Worm (Caenorhabditis elegans): ENCODE results near the gene srv-13.

Gene srv-13

ce11 chrIV:6393329-6393728 lies 11.6 kb upstream of the srv-13 start:
- TF ChIP-seq K12H6.12 (tag; optimal IDR thresholded peaks at IDR 0.05) = peak; percentile 30
- TF ChIP-seq him-1 (tag; optimal IDR thresholded peaks at IDR 0.05) = no peak
- TF ChIP-seq C17E4.6 (GFP tag; IDR thresholded peaks at IDR 0.05) = no peak
- no peak for TF ChIP-seq fkh-3 (tag; optimal IDR thresholded peaks at IDR 0.05)

- TF ChIP-seq zfh-2 (GFP tag; conservative IDR thresholded peaks at IDR 0.05) = no peak
Measured at ce11 chrIV:6395190-6395589, 9.8 kb upstream of the srv-13 start.

- TF ChIP-seq rec-8 (tag; optimal IDR thresholded peaks at IDR 0.05) (no peak), ztf-6 (GFP tag; IDR thresholded peaks at IDR 0.05) (no peak), hmg-20 (GFP tag; IDR thresholded peaks at IDR 0.05) (no peak), tbx-9 (tag; optimal IDR thresholded peaks at IDR 0.05; ENCODE audit: borderline replicate concordance) (no peak), attf-5 (GFP tag; optimal IDR thresholded peaks at IDR 0.05) (no peak), attf-6 (GFP tag; IDR thresholded peaks at IDR 0.05) (no peak), F10E7.11 (tag; optimal IDR thresholded peaks at IDR 0.05) (no peak), pha-4 (tag; optimal IDR thresholded peaks at IDR 0.05) (no peak), madf-6 (GFP tag; IDR thresholded peaks at IDR 0.05) (no peak), efl-1 (GFP tag; optimal IDR thresholded peaks at IDR 0.05) (no peak), ekl-4 (GFP tag; IDR thresholded peaks at IDR 0.05) (no peak), aptf-2 (GFP tag; conservative IDR thresholded peaks at IDR 0.05) (no peak), egl-44 (GFP tag; IDR thresholded peaks at IDR 0.05) (no peak), unc-130 (GFP tag; optimal IDR thresholded peaks at IDR 0.05) (no peak), unc-62 (GFP tag; optimal IDR thresholded peaks at IDR 0.05) (no peak), F39B2.1 (GFP tag; IDR thresholded peaks at IDR 0.05) (no peak), hrde-1 (tag; optimal IDR thresholded peaks at IDR 0.05; ENCODE audit: borderline replicate concordance) (no peak), snpc-4 (GFP tag; optimal IDR thresholded peaks at IDR 0.05) (no peak), snpc-4 (tag; optimal IDR thresholded peaks at IDR 0.05) (no peak), aptf-3 (GFP tag; IDR thresholded peaks at IDR 0.05) (no peak), lin-40 (tag; optimal IDR thresholded peaks at IDR 0.05) (no peak)
Measured at ce11 chrIV:6402386-6402905, 2.5 kb upstream of the srv-13 start, which contains the start of gene sfrp-1. Gene sfrp-1 (minus strand): TSS chrIV:6402436.

ce11 chrIV:6403399-6403798 lies 1.6 kb upstream of the srv-13 start:
- TF ChIP-seq mes-4 (tag; optimal IDR thresholded peaks at IDR 0.05) (no peak), ztf-25 (GFP tag; IDR thresholded peaks at IDR 0.05) (no peak), ztf-6 (GFP tag; IDR thresholded peaks at IDR 0.05) (no peak), dpl-1 (GFP tag; optimal IDR thresholded peaks at IDR 0.05) (no peak), F23B12.7 (tag; optimal IDR thresholded peaks at IDR 0.05; ENCODE audit: insufficient read depth) (no peak), madf-3 (GFP tag; IDR thresholded peaks at IDR 0.05) (no peak), ztf-3 (GFP tag; optimal IDR thresholded peaks at IDR 0.05) (no peak), ceh-40 (GFP tag; IDR thresholded peaks at IDR 0.05) (no peak), tlf-1 (GFP tag; optimal IDR thresholded peaks at IDR 0.05) (no peak), F57A8.1 (GFP tag; optimal IDR thresholded peaks at IDR 0.05) (no peak), nhr-27 (tag; optimal IDR thresholded peaks at IDR 0.05) (no peak), rcor-1 (GFP tag; IDR thresholded peaks at IDR 0.05) (no peak), ztf-26 (tag; optimal IDR thresholded peaks at IDR 0.05) (no peak)

Measured in whole organism, young adult.